Fruit fly (Drosophila melanogaster) whole organism, embryonic: ENCODE measurements around the gene CG4291.
A peak's percentile ranks its signal among the peaks of the same experiment; 100 is the strongest.

ENCODE experiments used
- B-H2 ChIP-seq: fragments of 200-800 bp; sonication (Bioruptor generic); optimal IDR thresholded peaks from 2 replicates; lab custom pipeline; 2018; ENCODE audit warnings: missing biosample characterization, mild to moderate bottlenecking, missing genetic modification characterization
- BEAF-32 ChIP-seq: fragments of 200-800 bp; sonication (Bioruptor generic); optimal IDR thresholded peaks from 3 replicates; lab custom pipeline; 2017; ENCODE audit warnings: missing biosample characterization, missing genetic modification characterization, mild to moderate bottlenecking, moderate library complexity, missing genetic modification reagents
- Bteb2 ChIP-seq: fragments of 200-800 bp; sonication (Bioruptor generic); optimal IDR thresholded peaks from 2 replicates; lab custom pipeline; 2016; ENCODE audit warnings: missing biosample characterization, missing genetic modification characterization
- CG10267 ChIP-seq: fragments of 200-800 bp; sonication (Bioruptor generic); optimal IDR thresholded peaks from 2 replicates; lab custom pipeline; 2018; ENCODE audit warnings: missing biosample characterization, mild to moderate bottlenecking, missing genetic modification characterization, moderate library complexity
- CG11695 ChIP-seq: fragments of 200-800 bp; sonication (Bioruptor generic); IDR thresholded peaks from 3 replicates; pipeline ENCODE4 v1.3.6; 2022; ENCODE audit warnings: missing biosample characterization, missing genetic modification characterization
- CG12391 ChIP-seq: fragments of 200-800 bp; sonication (Bioruptor generic); optimal IDR thresholded peaks from 3 replicates; lab custom pipeline; 2018; ENCODE audit warnings: missing biosample characterization, mild to moderate bottlenecking, missing genetic modification characterization, moderate library complexity
- CG13624 ChIP-seq: fragments of 200-800 bp; sonication (Bioruptor generic); optimal IDR thresholded peaks from 2 replicates; lab custom pipeline; 2016; ENCODE audit warnings: missing biosample characterization, missing genetic modification characterization
- CG13894 ChIP-seq: fragments of 200-800 bp; sonication (Bioruptor generic); optimal IDR thresholded peaks from 3 replicates; lab custom pipeline; 2018; ENCODE audit warnings: missing biosample characterization, mild to moderate bottlenecking, missing genetic modification characterization, moderate library complexity
- CG15269 ChIP-seq: fragments of 200-800 bp; sonication (Bioruptor generic); optimal IDR thresholded peaks from 2 replicates; lab custom pipeline; 2018; ENCODE audit warnings: missing biosample characterization, mild to moderate bottlenecking, missing genetic modification characterization, moderate library complexity
- CG17829 ChIP-seq: fragments of 200-800 bp; optimal IDR thresholded peaks from 2 replicates; lab custom pipeline; 2019; ENCODE audit warnings: missing biosample characterization, mild to moderate bottlenecking, missing genetic modification characterization, moderate library complexity
- CG18764 ChIP-seq: fragments of 200-800 bp; sonication (Bioruptor generic); optimal IDR thresholded peaks from 3 replicates; lab custom pipeline; 2016; ENCODE audit warnings: missing biosample characterization, missing genetic modification characterization
- CG4617 ChIP-seq: fragments of 200-800 bp; sonication (Bioruptor generic); optimal IDR thresholded peaks from 3 replicates; lab custom pipeline; 2016; ENCODE audit warnings: missing biosample characterization, missing genetic modification characterization, borderline replicate concordance
- CG4707 ChIP-seq: fragments of 200-800 bp; sonication (Bioruptor generic); optimal IDR thresholded peaks from 2 replicates; lab custom pipeline; 2018; ENCODE audit warnings: missing biosample characterization, mild to moderate bottlenecking, missing genetic modification characterization, moderate library complexity
- CG4730 ChIP-seq: fragments of 200-800 bp; sonication (Bioruptor generic); IDR thresholded peaks from 2 replicates; pipeline ENCODE4 v1.3.6; 2022; ENCODE audit warnings: missing biosample characterization, missing genetic modification characterization
- CG4820 ChIP-seq: fragments of 200-800 bp; sonication (Bioruptor generic); optimal IDR thresholded peaks from 3 replicates; lab custom pipeline; 2016; ENCODE audit warnings: missing biosample characterization, missing genetic modification characterization
- CG6683 ChIP-seq: fragments of 200-800 bp; sonication (Bioruptor generic); optimal IDR thresholded peaks from 2 replicates; lab custom pipeline; 2017; ENCODE audit warnings: missing biosample characterization, mild to moderate bottlenecking, missing genetic modification characterization, missing genetic modification reagents
- CG6813 ChIP-seq: fragments of 200-800 bp; sonication (Bioruptor generic); optimal IDR thresholded peaks from 2 replicates; lab custom pipeline; 2017; ENCODE audit warnings: missing biosample characterization, missing genetic modification characterization, mild to moderate bottlenecking, moderate library complexity, missing genetic modification reagents
- CG8359 ChIP-seq: fragments of 200-800 bp; sonication (Bioruptor generic); optimal IDR thresholded peaks from 2 replicates; lab custom pipeline; 2017; ENCODE audit warnings: missing biosample characterization, mild to moderate bottlenecking, missing genetic modification characterization, borderline replicate concordance
- CG8388 ChIP-seq: fragments of 200-800 bp; sonication (Bioruptor generic); optimal IDR thresholded peaks from 2 replicates; lab custom pipeline; 2019; ENCODE audit warnings: missing biosample characterization, mild to moderate bottlenecking, missing genetic modification characterization, moderate library complexity
- CG9876 ChIP-seq: fragments of 200-800 bp; sonication (Bioruptor generic); optimal IDR thresholded peaks from 2 replicates; lab custom pipeline; 2016; ENCODE audit warnings: missing biosample characterization, missing genetic modification characterization
- Camta ChIP-seq: fragments of 200-800 bp; sonication (Bioruptor generic); optimal IDR thresholded peaks from 2 replicates; lab custom pipeline; 2016; ENCODE audit warnings: missing biosample characterization, missing genetic modification characterization
- Chrac-16 ChIP-seq: fragments of 200-800 bp; sonication (Bioruptor generic); optimal IDR thresholded peaks from 3 replicates; lab custom pipeline; 2016; ENCODE audit warnings: missing biosample characterization, missing genetic modification characterization
- D ChIP-seq, 2 experiments: fragments of 200-800 bp in 1 of 2; fragments of >200 bp in 1 of 2; sonication (Bioruptor generic) in 1 of 2; optimal IDR thresholded peaks; 2 replicates in 1 of 2; 3 replicates in 1 of 2; lab custom pipeline; 2017; ENCODE audit warnings: mild to moderate bottlenecking in 1 of 2, missing biosample characterization in 1 of 2, missing genetic modification characterization in 1 of 2, missing genetic modification reagents in 1 of 2
- Dip3 ChIP-seq: fragments of 200-800 bp; sonication (Bioruptor generic); optimal IDR thresholded peaks from 3 replicates; lab custom pipeline; 2016; ENCODE audit warnings: missing biosample characterization, missing genetic modification characterization
- HLHmδ ChIP-seq: fragments of 200-800 bp; sonication (Bioruptor generic); optimal IDR thresholded peaks from 2 replicates; lab custom pipeline; 2018; ENCODE audit warnings: missing biosample characterization, mild to moderate bottlenecking, missing genetic modification characterization, moderate library complexity
- HmgD ChIP-seq: fragments of 200-800 bp; sonication (Bioruptor generic); optimal IDR thresholded peaks from 3 replicates; lab custom pipeline; 2016; ENCODE audit warnings: missing biosample characterization, missing genetic modification characterization
- Hr51 ChIP-seq, 2 experiments: fragments of 200-800 bp; sonication (Bioruptor generic); optimal IDR thresholded peaks; 2 replicates in 1 of 2; 3 replicates in 1 of 2; lab custom pipeline; 2016 to 2018; ENCODE audit warnings: missing biosample characterization in 2 of 2, missing genetic modification characterization in 2 of 2, mild to moderate bottlenecking in 1 of 2, moderate library complexity in 1 of 2
- Jarid2 ChIP-seq: fragments of 200-800 bp; sonication (Bioruptor generic); optimal IDR thresholded peaks from 3 replicates; lab custom pipeline; 2017; ENCODE audit warnings: mild to moderate bottlenecking, missing biosample characterization, missing genetic modification reagents, missing genetic modification characterization
- Myb ChIP-seq: fragments of 200-800 bp; sonication (Bioruptor generic); optimal IDR thresholded peaks from 2 replicates; lab custom pipeline; 2016; ENCODE audit warnings: missing biosample characterization, missing genetic modification characterization
- Optix ChIP-seq: fragments of 200-800 bp; sonication (Bioruptor generic); IDR thresholded peaks from 3 replicates; pipeline ENCODE4 v1.3.6; 2022; ENCODE audit warnings: missing biosample characterization, missing genetic modification characterization
- Pdp1 ChIP-seq, 2 experiments: fragments of 200-800 bp; sonication (Bioruptor generic); optimal IDR thresholded peaks; 3 replicates each; lab custom pipeline; 2016; ENCODE audit warnings: missing biosample characterization in 2 of 2, missing genetic modification characterization in 2 of 2, mild to moderate bottlenecking in 1 of 2, moderate library complexity in 1 of 2
- Usf ChIP-seq: fragments of 200-800 bp; sonication (Bioruptor generic); optimal IDR thresholded peaks from 2 replicates; lab custom pipeline; 2017; ENCODE audit warnings: missing genotype, missing biosample characterization, missing genetic modification characterization
- ato ChIP-seq: fragments of 200-800 bp; sonication (Bioruptor generic); IDR thresholded peaks from 2 replicates; pipeline ENCODE4 v1.3.6; 2022; ENCODE audit warnings: missing biosample characterization, missing genetic modification characterization; ENCODE audit not compliant: partially characterized antibody
- az2 ChIP-seq: fragments of 200-800 bp; sonication (Bioruptor generic); optimal IDR thresholded peaks from 3 replicates; lab custom pipeline; 2016; ENCODE audit warnings: missing biosample characterization, missing genetic modification characterization
- bbx ChIP-seq: fragments of 200-800 bp; sonication (Bioruptor generic); IDR thresholded peaks from 2 replicates; pipeline ENCODE4 v1.3.6; 2022; ENCODE audit warnings: missing biosample characterization, missing genetic modification characterization; ENCODE audit not compliant: partially characterized antibody
- bsh ChIP-seq, 2 experiments: fragments of 200-800 bp; sonication (Bioruptor generic); optimal IDR thresholded peaks; 2 replicates each; lab custom pipeline; 2017 to 2018; ENCODE audit warnings: mild to moderate bottlenecking in 2 of 2, missing biosample characterization in 2 of 2, missing genetic modification characterization in 2 of 2, moderate library complexity in 1 of 2
- cas ChIP-seq: fragments of 200-800 bp; sonication (Bioruptor generic); IDR thresholded peaks from 2 replicates; pipeline ENCODE4 v1.3.6; 2022; ENCODE audit warnings: missing biosample characterization, missing genetic modification characterization
- ci ChIP-seq: fragments of 200-800 bp; sonication (Bioruptor generic); IDR thresholded peaks from 3 replicates; pipeline ENCODE4 v1.3.6; 2022; ENCODE audit warnings: missing biosample characterization, missing genetic modification characterization
- eve ChIP-seq, 2 experiments: fragments of >200 bp; optimal IDR thresholded peaks; 2 replicates each; lab custom pipeline; 2017; ENCODE audit warnings: missing biosample characterization in 2 of 2, missing genetic modification characterization in 2 of 2
- fd64A ChIP-seq: fragments of 200-800 bp; sonication (Bioruptor generic); optimal IDR thresholded peaks from 3 replicates; lab custom pipeline; 2018; ENCODE audit warnings: missing biosample characterization, mild to moderate bottlenecking, missing genetic modification characterization
- gfzf ChIP-seq: fragments of 200-800 bp; sonication (Bioruptor generic); optimal IDR thresholded peaks from 2 replicates; lab custom pipeline; 2016; ENCODE audit warnings: missing biosample characterization, mild to moderate bottlenecking, missing genetic modification characterization, moderate library complexity
- insv ChIP-seq, 2 experiments: fragments of 200-800 bp; sonication (Bioruptor generic); optimal IDR thresholded peaks; 3 replicates each; lab custom pipeline; 2016 to 2018; ENCODE audit warnings: missing biosample characterization in 2 of 2, missing genetic modification characterization in 2 of 2
- inv ChIP-seq: fragments of 200-800 bp; sonication (Bioruptor generic); IDR thresholded peaks from 2 replicates; pipeline ENCODE4 v1.3.6; 2022; ENCODE audit warnings: missing biosample characterization, missing genetic modification characterization; ENCODE audit not compliant: partially characterized antibody
- nerfin-1 ChIP-seq: fragments of 200-800 bp; sonication (Bioruptor generic); optimal IDR thresholded peaks from 3 replicates; lab custom pipeline; 2019; ENCODE audit warnings: missing biosample characterization, mild to moderate bottlenecking, missing genetic modification characterization, moderate library complexity
- otp ChIP-seq: fragments of 200-800 bp; sonication (Bioruptor generic); IDR thresholded peaks from 3 replicates; pipeline ENCODE4, ENCODE4 v1.3.6; 2022; ENCODE audit warnings: missing biosample characterization, missing genetic modification characterization
- trem ChIP-seq: fragments of 200-800 bp; optimal IDR thresholded peaks from 3 replicates; lab custom pipeline; 2019; ENCODE audit warnings: missing biosample characterization, mild to moderate bottlenecking, missing genetic modification characterization, moderate library complexity
- unc-4 ChIP-seq: fragments of 200-800 bp; sonication (Bioruptor generic); IDR thresholded peaks from 2 replicates; pipeline ENCODE4 v1.3.6; 2022; ENCODE audit warnings: missing biosample characterization, missing genetic modification characterization; ENCODE audit not compliant: partially characterized antibody

Gene CG4291

DNA sequence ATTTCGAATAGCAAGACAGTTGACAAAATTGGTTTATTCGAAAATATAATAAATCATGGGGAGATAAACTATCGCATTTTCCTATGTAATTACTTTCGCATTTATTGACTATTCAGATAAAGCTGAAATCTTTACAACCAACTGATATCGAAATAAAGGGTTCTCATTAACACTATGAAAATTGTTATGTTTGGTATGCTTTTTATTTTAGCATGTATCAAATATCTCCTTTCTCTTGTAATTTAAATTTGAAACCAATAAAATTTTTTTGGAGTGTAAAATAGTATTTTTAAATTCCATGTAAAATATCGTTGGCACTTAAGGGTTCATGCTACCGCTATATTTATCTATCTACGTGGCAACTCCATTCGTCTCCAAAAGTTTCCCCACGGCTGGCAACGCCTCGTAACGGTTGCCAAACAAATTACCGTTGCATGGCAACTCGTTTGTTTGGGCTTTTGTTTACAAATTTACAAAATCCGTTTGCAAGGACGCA is 2.6 kb upstream of the CG4291 start, which contains the start of gene CG13949 (continued):
- TF ChIP-seq Jarid2 (GFP tag; lab: Kevin White, UChicago) = peak; percentile 22
- TF ChIP-seq CG11695 = peak; percentile 76; the same call in 2 of the 3 replicates
- TF ChIP-seq CG10267 = peak; percentile 72
- peak; percentile 59 for TF ChIP-seq Chrac-16 (GFP tag; lab: Kevin White, UChicago)
- TF ChIP-seq CG15269 = peak; percentile 72
- peak; percentile 75 for TF ChIP-seq Bteb2 (GFP tag; lab: Kevin White, UChicago)
- no peak for TF ChIP-seq HLHmδ (GFP tag; lab: Kevin White, UChicago)
- TF ChIP-seq Camta (GFP tag; lab: Kevin White, UChicago) = peak; percentile 4
- peak; percentile 56 for TF ChIP-seq az2 (GFP tag; lab: Kevin White, UChicago)
- peak; percentile 64; the same call in 1 of the 2 replicates for TF ChIP-seq bbx (GFP tag; lab: Robert Waterston, UW)
- TF ChIP-seq Usf (GFP tag; lab: Kevin White, UChicago) = no peak
- TF ChIP-seq unc-4 (GFP tag; lab: Robert Waterston, UW) = peak; percentile 44; the same call in 1 of the 2 replicates
- TF ChIP-seq trem (tag; lab: Kevin White, UChicago) = peak; percentile 63
- peak in 1 of 2 experiments; percentile 3 for TF ChIP-seq insv (GFP tag; optimal IDR thresholded peaks at IDR 0.05; lab: Kevin White, UChicago)
- peak; percentile 34 for TF ChIP-seq CG8388 (GFP tag; lab: Kevin White, UChicago)
- TF ChIP-seq B-H2 = peak; percentile 25
- peak; percentile 64 for TF ChIP-seq CG13624 (GFP tag; lab: Kevin White, UChicago)
- TF ChIP-seq Dip3 = peak; percentile 15
- no peak for TF ChIP-seq otp (GFP tag; lab: Robert Waterston, UW)
- peak; percentile 17 for TF ChIP-seq CG9876 (GFP tag; lab: Kevin White, UChicago)
- no peak for TF ChIP-seq D (optimal IDR thresholded peaks at IDR 0.05; lab: Kevin White, UChicago)
- TF ChIP-seq D (GFP tag; optimal IDR thresholded peaks at IDR 0.05; lab: Kevin White, UChicago) = peak; percentile 19
- TF ChIP-seq gfzf (GFP tag; lab: Kevin White, UChicago) = peak; percentile 32
- TF ChIP-seq bsh (GFP tag; optimal IDR thresholded peaks at IDR 0.05; lab: Kevin White, UChicago) = peak in 1 of 2 experiments; percentile 58
- peak; percentile 8 for TF ChIP-seq CG4617 (GFP tag; lab: Kevin White, UChicago)
- TF ChIP-seq HmgD (GFP tag; lab: Kevin White, UChicago) = peak; percentile 82
- TF ChIP-seq CG13894 (tag; lab: Kevin White, UChicago) = peak; percentile 63
- peak; percentile 61 for TF ChIP-seq ci (GFP tag; lab: Robert Waterston, UW)
- TF ChIP-seq Pdp1 (GFP tag; optimal IDR thresholded peaks at IDR 0.05; lab: Kevin White, UChicago) = peak; percentile 1 to 66
- peak; percentile 100 for TF ChIP-seq Myb (GFP tag; lab: Kevin White, UChicago)
- TF ChIP-seq CG8359 (GFP tag; lab: Kevin White, UChicago) = no peak
- no peak for TF ChIP-seq fd64A (GFP tag; lab: Kevin White, UChicago)
- TF ChIP-seq CG6683 (GFP tag; lab: Kevin White, UChicago) = no peak
- peak; percentile 17 for TF ChIP-seq CG4820 (GFP tag; lab: Kevin White, UChicago)
- peak; percentile 30 for TF ChIP-seq CG6813 (GFP tag; lab: Kevin White, UChicago)
- no peak for TF ChIP-seq CG4707 (GFP tag; lab: Kevin White, UChicago)
- TF ChIP-seq inv (GFP tag; lab: Robert Waterston, UW) = peak; percentile 46; the same call in 1 of the 2 replicates
- TF ChIP-seq eve (GFP tag; optimal IDR thresholded peaks at IDR 0.05; lab: Kevin White, UChicago) = no peak
- TF ChIP-seq Hr51 (GFP tag; optimal IDR thresholded peaks at IDR 0.05; lab: Kevin White, UChicago) = peak in 1 of 2 experiments; percentile 63
- TF ChIP-seq ato = no peak
- TF ChIP-seq BEAF-32 (GFP tag; lab: Kevin White, UChicago) = peak; percentile 65
- peak; percentile 66 for TF ChIP-seq CG17829
- peak; percentile 10 for TF ChIP-seq CG18764 (GFP tag; lab: Kevin White, UChicago)
- TF ChIP-seq Optix (GFP tag; lab: Robert Waterston, UW) = no peak
- TF ChIP-seq nerfin-1 (tag; lab: Kevin White, UChicago) = peak; percentile 43
- TF ChIP-seq CG4730 (GFP tag; lab: Robert Waterston, UW) = peak; percentile 30; the same call in 1 of the 2 replicates
- peak; percentile 81 for TF ChIP-seq CG12391
- TF ChIP-seq cas = peak; percentile 34; the same call in 1 of the 2 replicates
